Worm (Caenorhabditis elegans): ENCODE data around the gene best-14.

DNA sequence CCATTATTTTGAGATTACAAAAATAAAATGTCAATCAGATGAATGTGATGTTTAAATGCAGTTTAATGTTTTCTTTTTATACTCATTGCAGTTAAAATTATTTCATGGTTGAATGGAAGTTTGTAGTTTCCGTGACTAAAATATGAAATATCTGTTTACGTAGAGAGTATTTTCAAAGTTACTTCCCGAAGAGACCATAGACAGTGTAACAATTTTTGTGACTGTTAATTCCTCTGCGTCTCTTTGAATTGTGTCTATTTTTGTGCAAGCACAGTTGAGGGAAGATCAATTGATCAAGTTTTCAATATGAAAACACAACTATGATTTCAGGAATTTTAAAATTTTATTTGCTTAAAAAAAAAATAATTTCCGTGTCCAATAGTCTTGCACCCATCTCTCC is 11.0 kb upstream of the best-14 start, which contains the start of gene F25D1.5:
- TF ChIP-seq snpc-4 (tag; optimal IDR thresholded peaks at IDR 0.05) = no peak
- TF ChIP-seq nhr-237 (tag; optimal IDR thresholded peaks at IDR 0.05) = no peak
- TF ChIP-seq ztf-11 (tag; optimal IDR thresholded peaks at IDR 0.05) = no peak
- no peak for TF ChIP-seq sdz-12 (GFP tag; optimal IDR thresholded peaks at IDR 0.05)
- no peak for TF ChIP-seq nhr-111 (GFP tag; optimal IDR thresholded peaks at IDR 0.05)
- no peak for TF ChIP-seq madf-5 (GFP tag; IDR thresholded peaks at IDR 0.05)
- TF ChIP-seq fos-1 (tag; optimal IDR thresholded peaks at IDR 0.05) = no peak
- no peak for TF ChIP-seq ceh-62 (tag; optimal IDR thresholded peaks at IDR 0.05)

Measured in whole organism, L4 larva.